Worm (Caenorhabditis elegans): Measurements from ENCODE around the gene C25A8.2.

DNA sequence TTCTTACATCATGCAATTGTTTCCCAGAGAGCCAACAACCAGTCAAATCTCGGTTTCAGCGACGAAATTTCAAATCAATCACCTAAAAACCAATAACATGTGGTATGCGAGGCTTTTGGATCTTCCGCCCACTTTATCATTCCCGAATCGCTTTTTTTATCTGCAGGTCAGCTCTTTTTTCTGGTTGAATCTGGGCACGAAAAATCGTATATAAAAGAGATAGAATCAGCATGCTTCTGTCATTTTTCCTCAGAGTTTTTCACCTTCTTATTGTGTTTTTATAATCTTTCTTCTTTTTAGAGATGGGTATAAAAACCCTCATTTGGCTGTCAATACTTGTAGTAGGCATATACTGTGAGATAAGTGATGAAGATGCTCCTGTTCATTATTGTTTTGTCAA is 6.3 kb upstream of the C25A8.2 start, which contains the start of gene cht-3:
- TF ChIP-seq nhr-11 (tag; optimal IDR thresholded peaks at IDR 0.05) (no peak), sox-4 (tag; optimal IDR thresholded peaks at IDR 0.05) (no peak), hpl-2 (GFP tag; optimal IDR thresholded peaks at IDR 0.05) (no peak), nhr-237 (tag; optimal IDR thresholded peaks at IDR 0.05) (no peak), jun-1 (tag; optimal IDR thresholded peaks at IDR 0.05) (no peak), lsy-2 (tag; optimal IDR thresholded peaks at IDR 0.05) (no peak), blmp-1 (tag; optimal IDR thresholded peaks at IDR 0.05) (no peak), lin-35 (GFP tag; optimal IDR thresholded peaks at IDR 0.05) (no peak), egl-27 (tag; optimal IDR thresholded peaks at IDR 0.05) (no peak), ama-1 (optimal IDR thresholded peaks at IDR 0.05) (no peak), tbx-2 (tag; optimal IDR thresholded peaks at IDR 0.05) (no peak), zag-1 (tag; optimal IDR thresholded peaks at IDR 0.05) (no peak)
